Worm (Caenorhabditis elegans) whole organism, late embryonic: ENCODE data around the gene F54E12.2.

Source experiments
- C08G9.2 ChIP-seq: sonication (generic microtip); optimal IDR thresholded peaks from 2 replicates; lab custom pipeline; 2016; ENCODE audit warnings: mild to moderate bottlenecking, missing genetic modification characterization, moderate library complexity, missing compliant biosample characterization
- C38D4.7 ChIP-seq: fragments of 200-800 bp; sonication (Bioruptor generic); optimal IDR thresholded peaks from 2 replicates; lab custom pipeline; 2018; ENCODE audit warnings: mild to moderate bottlenecking, missing genetic modification characterization, moderate library complexity, missing compliant biosample characterization
- F13H6.1 ChIP-seq: sonication (generic microtip); optimal IDR thresholded peaks from 2 replicates; lab custom pipeline; 2016; ENCODE audit warnings: missing genetic modification characterization, missing compliant biosample characterization
- K09A11.1 ChIP-seq: sonication (generic microtip); optimal IDR thresholded peaks from 2 replicates; lab custom pipeline; 2017; ENCODE audit warnings: antibody characterized with exemption, mild to moderate bottlenecking, missing genetic modification characterization, missing compliant biosample characterization; ENCODE audit not compliant: insufficient read depth
- Y22D7AL.16 ChIP-seq: sonication (generic microtip); optimal IDR thresholded peaks from 2 replicates; lab custom pipeline; 2016; ENCODE audit warnings: missing genetic modification characterization, missing compliant biosample characterization
- ama-1 ChIP-seq: fragments of 150-350 bp; optimal IDR thresholded peaks from 2 replicates; lab custom pipeline; 2014
- ceh-18 ChIP-seq: sonication (generic microtip); optimal IDR thresholded peaks from 2 replicates; lab custom pipeline; 2016; ENCODE audit warnings: missing genetic modification characterization, missing compliant biosample characterization
- ceh-22 ChIP-seq: sonication (generic microtip); optimal IDR thresholded peaks from 2 replicates; lab custom pipeline; 2017; ENCODE audit warnings: missing biosample characterization, missing genetic modification characterization
- ceh-24 ChIP-seq: sonication (generic microtip); optimal IDR thresholded peaks from 2 replicates; lab custom pipeline; 2016; ENCODE audit warnings: mild to moderate bottlenecking, missing genetic modification characterization, missing compliant biosample characterization
- ceh-30 ChIP-seq: fragments of 150-350 bp; optimal IDR thresholded peaks from 2 replicates; lab custom pipeline; 2014; ENCODE audit warnings: missing biosample characterization, missing genetic modification characterization
- ceh-31 ChIP-seq: sonication (generic microtip); optimal IDR thresholded peaks from 2 replicates; lab custom pipeline; 2016; ENCODE audit warnings: missing genetic modification characterization, missing compliant biosample characterization
- ceh-48 ChIP-seq: sonication (generic microtip); optimal IDR thresholded peaks from 2 replicates; lab custom pipeline; 2016; ENCODE audit warnings: missing genetic modification characterization, inconsistent platforms, missing compliant biosample characterization
- ceh-6 ChIP-seq: fragments of 200-800 bp; sonication (Bioruptor generic); optimal IDR thresholded peaks from 2 replicates; lab custom pipeline; 2018; ENCODE audit warnings: mild to moderate bottlenecking, missing genetic modification characterization, missing compliant biosample characterization
- che-1 ChIP-seq: sonication (generic microtip); optimal IDR thresholded peaks from 2 replicates; lab custom pipeline; 2016; ENCODE audit warnings: mild to moderate bottlenecking, missing genetic modification characterization, missing compliant biosample characterization
- dmd-4 ChIP-seq: sonication (generic microtip); optimal IDR thresholded peaks from 2 replicates; lab custom pipeline; 2016; ENCODE audit warnings: borderline replicate concordance, missing genetic modification characterization, missing compliant biosample characterization
- dve-1 ChIP-seq: sonication (generic microtip); optimal IDR thresholded peaks from 2 replicates; lab custom pipeline; 2017; ENCODE audit warnings: antibody characterized with exemption, mild to moderate bottlenecking, missing genetic modification characterization, missing compliant biosample characterization
- ets-4 ChIP-seq: sonication (generic microtip); optimal IDR thresholded peaks from 2 replicates; lab custom pipeline; 2016; ENCODE audit warnings: missing genetic modification characterization, missing compliant biosample characterization
- eyg-1 ChIP-seq: sonication (generic microtip); optimal IDR thresholded peaks from 2 replicates; lab custom pipeline; 2016; ENCODE audit warnings: missing genotype, missing genetic modification characterization, missing compliant biosample characterization
- fkh-6 ChIP-seq: sonication (generic microtip); optimal IDR thresholded peaks from 2 replicates; lab custom pipeline; 2016; ENCODE audit warnings: missing genetic modification characterization, missing compliant biosample characterization
- hlh-13 ChIP-seq: fragments of 200-800 bp; sonication (Bioruptor generic); optimal IDR thresholded peaks from 2 replicates; lab custom pipeline; 2018; ENCODE audit warnings: mild to moderate bottlenecking, missing genetic modification characterization, missing compliant biosample characterization
- hlh-15 ChIP-seq: sonication (generic microtip); optimal IDR thresholded peaks from 2 replicates; lab custom pipeline; 2016; ENCODE audit warnings: missing genetic modification characterization, missing compliant biosample characterization
- hlh-6 ChIP-seq: sonication (generic microtip); optimal IDR thresholded peaks from 2 replicates; lab custom pipeline; 2016; ENCODE audit warnings: missing genotype, missing genetic modification characterization, missing compliant biosample characterization
- lin-11 ChIP-seq: fragments of 200-800 bp; sonication (Bioruptor generic); optimal IDR thresholded peaks from 2 replicates; lab custom pipeline; 2018; ENCODE audit warnings: mild to moderate bottlenecking, missing genetic modification characterization, missing compliant biosample characterization
- madf-2 ChIP-seq: sonication (generic microtip); optimal IDR thresholded peaks from 2 replicates; lab custom pipeline; 2017; ENCODE audit warnings: missing genetic modification characterization, missing compliant biosample characterization
- nfya-1 ChIP-seq: sonication (generic microtip); optimal IDR thresholded peaks from 2 replicates; lab custom pipeline; 2017; ENCODE audit warnings: missing genetic modification characterization, mild to moderate bottlenecking, missing compliant biosample characterization, antibody characterized with exemption, moderate library complexity
- nhr-11 ChIP-seq: fragments of 150-350 bp; optimal IDR thresholded peaks from 2 replicates; lab custom pipeline; 2014; ENCODE audit warnings: missing biosample characterization, missing genetic modification characterization
- npax-4 ChIP-seq: sonication (generic microtip); optimal IDR thresholded peaks from 2 replicates; lab custom pipeline; 2016; ENCODE audit warnings: missing genetic modification characterization, missing compliant biosample characterization
- odd-2 ChIP-seq: sonication (generic microtip); optimal IDR thresholded peaks from 2 replicates; lab custom pipeline; 2017; ENCODE audit warnings: antibody characterized with exemption, mild to moderate bottlenecking, missing genetic modification characterization, missing compliant biosample characterization
- pat-9 ChIP-seq: fragments of 200-800 bp; sonication (Bioruptor generic); optimal IDR thresholded peaks from 2 replicates; lab custom pipeline; 2018; ENCODE audit warnings: mild to moderate bottlenecking, missing genetic modification characterization, moderate library complexity, missing compliant biosample characterization
- pha-2 ChIP-seq: sonication (generic microtip); optimal IDR thresholded peaks from 2 replicates; lab custom pipeline; 2017; ENCODE audit warnings: mild to moderate bottlenecking, missing genetic modification characterization, missing compliant biosample characterization
- pqm-1 ChIP-seq: sonication (generic microtip); optimal IDR thresholded peaks from 2 replicates; lab custom pipeline; 2016; ENCODE audit warnings: missing genetic modification characterization, missing compliant biosample characterization
- ref-2 ChIP-seq: sonication (generic microtip); optimal IDR thresholded peaks from 2 replicates; lab custom pipeline; 2016; ENCODE audit warnings: missing genetic modification characterization, missing compliant biosample characterization
- rnt-1 ChIP-seq: sonication (generic microtip); optimal IDR thresholded peaks from 2 replicates; lab custom pipeline; 2016; ENCODE audit warnings: missing genetic modification characterization, missing compliant biosample characterization
- sdc-2 ChIP-seq: sonication (generic microtip); optimal IDR thresholded peaks from 2 replicates; lab custom pipeline; 2016; ENCODE audit warnings: missing genotype, missing genetic modification characterization, missing compliant biosample characterization
- sox-4 ChIP-seq: sonication (generic microtip); optimal IDR thresholded peaks from 2 replicates; lab custom pipeline; 2017; ENCODE audit warnings: mild to moderate bottlenecking, missing genetic modification characterization, inconsistent platforms, missing compliant biosample characterization
- syd-9 ChIP-seq: sonication (generic microtip); optimal IDR thresholded peaks from 2 replicates; lab custom pipeline; 2016; ENCODE audit warnings: mild to moderate bottlenecking, missing genetic modification characterization, moderate library complexity, missing compliant biosample characterization
- tbx-2 ChIP-seq: sonication (generic microtip); optimal IDR thresholded peaks from 2 replicates; lab custom pipeline; 2016; ENCODE audit warnings: missing genetic modification characterization, missing compliant biosample characterization
- tbx-7 ChIP-seq: sonication (generic microtip); optimal IDR thresholded peaks from 2 replicates; lab custom pipeline; 2016; ENCODE audit warnings: missing genotype, missing genetic modification characterization, missing compliant biosample characterization
- ttx-3 ChIP-seq: sonication (generic microtip); optimal IDR thresholded peaks from 2 replicates; lab custom pipeline; 2016; ENCODE audit warnings: missing genetic modification reagents, missing genetic modification characterization, missing compliant biosample characterization
- unc-3 ChIP-seq, 2 experiments: fragments of 200-800 bp in 1 of 2; sonication (Bioruptor generic) in 1 of 2; sonication (generic microtip) in 1 of 2; conservative IDR thresholded peaks in 1 of 2; optimal IDR thresholded peaks in 1 of 2; 2 replicates each; pipeline versions ENCODE4 v1.3.6 to Lab custom; 2016 to 2022; ENCODE audit warnings: missing compliant biosample characterization in 2 of 2, missing genetic modification characterization in 2 of 2, missing genetic modification reagents in 1 of 2
- unc-42 ChIP-seq: sonication (generic microtip); optimal IDR thresholded peaks from 2 replicates; lab custom pipeline; 2016; ENCODE audit warnings: missing genotype, missing genetic modification characterization, missing compliant biosample characterization
- unc-86 ChIP-seq: sonication (generic microtip); optimal IDR thresholded peaks from 2 replicates; lab custom pipeline; 2016; ENCODE audit warnings: missing genetic modification characterization, missing compliant biosample characterization

F54E12.2 gene

ce11 chrIV:11323666-11324065, 13.3 kb downstream of the F54E12.2 start:
- TF ChIP-seq npax-4 (tag; lab: Kevin White, UChicago) (no peak), che-1 (tag; lab: Kevin White, UChicago) (no peak), hlh-13 (GFP tag; lab: Kevin White, UChicago) (no peak), nhr-11 (tag; lab: Kevin White, UChicago) (no peak), unc-42 (tag; lab: Kevin White, UChicago) (no peak), odd-2 (tag; lab: Kevin White, UChicago) (no peak), ceh-31 (no peak), C08G9.2 (no peak), ets-4 (tag; lab: Kevin White, UChicago) (no peak), fkh-6 (tag; lab: Kevin White, UChicago) (no peak), hlh-6 (no peak), tbx-7 (tag; lab: Kevin White, UChicago) (no peak), eyg-1 (tag; lab: Kevin White, UChicago) (no peak), lin-11 (tag; lab: Kevin White, UChicago) (no peak), syd-9 (tag; lab: Kevin White, UChicago) (no peak), pat-9 (no peak)

- TF ChIP-seq unc-3 (GFP tag; conservative IDR thresholded peaks at IDR 0.05; lab: Robert Waterston, UW) (no peak), unc-3 (tag; optimal IDR thresholded peaks at IDR 0.05; lab: Kevin White, UChicago) (no peak), madf-2 (tag; lab: Kevin White, UChicago) (no peak)
Measured at ce11 chrIV:11320500-11320899, 16.5 kb downstream of the F54E12.2 start, which contains the start of gene edg-1. Gene edg-1, plus strand, starts transcription at chrIV:11320800.

- TF ChIP-seq pat-9 (no peak), ceh-6 (no peak), ttx-3 (tag; lab: Kevin White, UChicago) (no peak), ama-1 (lab: Kevin White, UChicago) (no peak), ceh-30 (tag; lab: Kevin White, UChicago) (no peak), F13H6.1 (tag; lab: Kevin White, UChicago) (no peak), hlh-15 (no peak), lin-11 (tag; lab: Kevin White, UChicago) (no peak), dmd-4 (tag; lab: Kevin White, UChicago) (no peak), pqm-1 (no peak), unc-42 (tag; lab: Kevin White, UChicago) (no peak), hlh-6 (no peak), tbx-2 (no peak), ref-2 (tag; lab: Kevin White, UChicago) (no peak), ceh-24 (tag; lab: Kevin White, UChicago) (no peak)
Measured at ce11 chrIV:11319884-11320362, 17.1 kb downstream of the F54E12.2 start, which contains the start of gene B0035.18. Gene B0035.18, plus strand, starts transcription at chrIV:11320312.

ce11 chrIV:11317119-11317518, 19.9 kb downstream of the F54E12.2 start, which contains the start of gene gspd-1:
Gene gspd-1, plus strand, starts transcription at chrIV:11317419.
- no peak for TF ChIP-seq ceh-24 (tag; lab: Kevin White, UChicago)
- no peak for TF ChIP-seq K09A11.1 (tag; lab: Kevin White, UChicago)
- TF ChIP-seq ceh-22 (tag; lab: Kevin White, UChicago): no peak
- TF ChIP-seq dve-1: no peak
- no peak for TF ChIP-seq rnt-1 (tag; lab: Kevin White, UChicago)
- TF ChIP-seq sdc-2: no peak
- TF ChIP-seq pha-2: no peak
- TF ChIP-seq C38D4.7 (GFP tag; lab: Kevin White, UChicago): no peak
- TF ChIP-seq dmd-4 (tag; lab: Kevin White, UChicago): no peak
- no peak for TF ChIP-seq nfya-1 (tag; lab: Kevin White, UChicago)
- TF ChIP-seq syd-9 (tag; lab: Kevin White, UChicago): no peak
- TF ChIP-seq ceh-48 (tag; lab: Kevin White, UChicago): no peak
- TF ChIP-seq ceh-31: no peak
- no peak for TF ChIP-seq sox-4 (tag; lab: Kevin White, UChicago)
- TF ChIP-seq Y22D7AL.16 (tag; lab: Kevin White, UChicago): no peak
- TF ChIP-seq ets-4 (tag; lab: Kevin White, UChicago): no peak
- no peak for TF ChIP-seq unc-86 (tag; lab: Kevin White, UChicago)
- TF ChIP-seq odd-2 (tag; lab: Kevin White, UChicago): no peak
- no peak for TF ChIP-seq ceh-18 (tag; lab: Kevin White, UChicago)
